Worm (Caenorhabditis elegans): ENCODE measurements around the gene sor-3.

The sor-3 gene

DNA sequence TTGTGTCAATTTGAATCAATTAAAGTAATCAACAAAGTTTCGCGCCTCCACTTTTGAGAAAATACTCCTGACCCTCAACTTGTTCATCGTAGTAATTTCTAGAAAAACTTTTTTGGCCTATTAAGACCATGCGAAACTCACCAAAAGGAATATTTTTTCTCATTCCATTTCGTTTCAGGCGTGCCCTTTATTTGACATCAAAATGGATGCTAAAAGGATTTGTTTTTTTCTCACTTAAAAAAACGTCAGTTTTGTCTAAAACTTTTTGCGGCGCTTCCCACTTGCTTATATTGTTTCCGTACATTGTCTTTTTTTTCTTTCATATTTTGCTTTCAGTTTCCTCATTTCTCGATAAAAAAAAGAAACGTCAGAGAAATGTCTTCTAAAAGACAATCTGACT is 7.1 kb downstream of the sor-3 start, which contains the start of gene C04E7.5:
Gene C04E7.5 (plus strand): TSS at position 301 of the 400 bp plus-strand sequence.
- TF ChIP-seq unc-86 (tag; optimal IDR thresholded peaks at IDR 0.05): no peak

ce11 chrX:369923-370322 is 16.5 kb downstream of the sor-3 start:
- TF ChIP-seq unc-55 (GFP tag; optimal IDR thresholded peaks at IDR 0.05) (no peak), K09A11.1 (tag; optimal IDR thresholded peaks at IDR 0.05; ENCODE audit: insufficient read depth) (no peak), syd-9 (tag; optimal IDR thresholded peaks at IDR 0.05) (no peak), gmeb-2 (tag; optimal IDR thresholded peaks at IDR 0.05) (no peak), rnt-1 (tag; optimal IDR thresholded peaks at IDR 0.05) (no peak), tbx-2 (tag; optimal IDR thresholded peaks at IDR 0.05) (no peak), unc-42 (tag; optimal IDR thresholded peaks at IDR 0.05) (no peak), hlh-30 (tag; optimal IDR thresholded peaks at IDR 0.05; ENCODE audit: insufficient read depth) (no peak), ceh-24 (tag; optimal IDR thresholded peaks at IDR 0.05) (no peak), sox-4 (tag; optimal IDR thresholded peaks at IDR 0.05) (no peak), pat-9 (tag; optimal IDR thresholded peaks at IDR 0.05) (no peak), C38D4.7 (GFP tag; optimal IDR thresholded peaks at IDR 0.05) (no peak), sox-2 (GFP tag; IDR thresholded peaks at IDR 0.05) (no peak), fax-1 (tag; optimal IDR thresholded peaks at IDR 0.05) (no peak), nhr-232 (tag; optimal IDR thresholded peaks at IDR 0.05) (no peak), ceh-9 (tag; optimal IDR thresholded peaks at IDR 0.05) (no peak), Y22D7AL.16 (tag; optimal IDR thresholded peaks at IDR 0.05) (no peak), madf-2 (tag; optimal IDR thresholded peaks at IDR 0.05) (no peak)

DNA sequence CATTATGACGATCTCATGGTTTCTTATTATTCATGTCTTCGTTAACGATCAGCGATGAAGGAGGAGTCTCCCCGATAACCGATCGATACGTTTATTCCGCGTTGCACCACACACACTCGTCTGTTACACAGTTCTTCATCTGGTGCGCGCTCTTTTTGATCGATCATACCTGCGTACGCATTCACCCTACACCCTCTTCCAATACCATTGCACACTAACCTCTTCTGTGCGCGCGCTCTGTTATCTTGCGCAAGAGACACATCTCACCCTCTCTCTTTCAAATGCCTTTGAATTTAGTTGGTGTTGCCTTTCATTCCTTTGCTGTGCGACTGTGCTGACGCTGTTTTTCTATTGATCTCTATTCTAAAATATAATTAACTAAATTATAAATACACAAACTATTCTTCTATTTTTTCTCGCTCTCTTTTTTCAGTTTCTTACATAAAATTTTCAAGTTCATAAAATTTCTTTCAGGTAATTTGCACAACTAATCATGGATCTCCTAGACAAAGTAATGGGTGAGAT is 18.4 kb downstream of the sor-3 start, which contains the start of gene nrde-3:
Gene nrde-3 (plus strand): TSS at position 475 of the 525 bp plus-strand sequence.
- no peak for TF ChIP-seq ref-2 (tag; optimal IDR thresholded peaks at IDR 0.05)
- TF ChIP-seq tbx-2 (tag; optimal IDR thresholded peaks at IDR 0.05): peak; percentile 36
- no peak for TF ChIP-seq odd-2 (tag; optimal IDR thresholded peaks at IDR 0.05)
- no peak for TF ChIP-seq ceh-30 (tag; optimal IDR thresholded peaks at IDR 0.05)
- no peak for TF ChIP-seq gmeb-2 (tag; optimal IDR thresholded peaks at IDR 0.05)
- no peak for TF ChIP-seq Y22D7AL.16 (tag; optimal IDR thresholded peaks at IDR 0.05)

DNA sequence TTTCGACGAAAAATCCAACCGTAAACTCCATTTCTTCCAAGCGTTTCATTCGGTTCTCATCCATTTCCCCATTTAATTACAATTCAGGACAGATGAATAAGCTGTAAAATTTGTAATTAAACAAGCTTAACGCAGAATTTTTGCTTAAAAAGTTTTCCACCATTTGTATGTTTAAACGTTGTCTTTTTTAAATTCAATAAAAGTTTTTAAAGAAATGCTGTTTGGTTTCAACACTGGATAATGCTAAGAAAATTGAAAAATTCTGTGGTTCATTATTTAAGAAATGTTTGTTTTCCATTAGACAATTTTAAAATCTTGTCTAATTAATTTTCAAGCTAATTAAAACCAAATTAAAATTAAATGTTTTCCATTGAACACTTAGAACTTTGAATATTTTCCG is 27.1 kb downstream of the sor-3 start, which contains the start of gene R04A9.3:
Gene R04A9.3 (minus strand): TSS at position 101 of the 400 bp plus-strand sequence.
- no peak for TF ChIP-seq eyg-1 (tag; optimal IDR thresholded peaks at IDR 0.05)

ce11 chrX:381029-381428 is 27.6 kb downstream of the sor-3 start:
- TF ChIP-seq ama-1 (optimal IDR thresholded peaks at IDR 0.05) (no peak), C08G9.2 (tag; optimal IDR thresholded peaks at IDR 0.05) (no peak), sox-4 (tag; optimal IDR thresholded peaks at IDR 0.05) (no peak), pag-3 (tag; optimal IDR thresholded peaks at IDR 0.05; ENCODE audit: borderline replicate concordance) (no peak), hlh-13 (GFP tag; optimal IDR thresholded peaks at IDR 0.05) (no peak), T23F11.4 (GFP tag; optimal IDR thresholded peaks at IDR 0.05) (no peak), ceh-19 (GFP tag; optimal IDR thresholded peaks at IDR 0.05) (no peak), ceh-48 (tag; optimal IDR thresholded peaks at IDR 0.05) (no peak)

ce11 chrX:382692-383091 is 29.3 kb downstream of the sor-3 start, which contains the start of gene ife-2:
Gene ife-2 (minus strand): TSS chrX:382709.
- TF ChIP-seq sdc-2 (tag; optimal IDR thresholded peaks at IDR 0.05) (peak; percentile 36), tbx-2 (tag; optimal IDR thresholded peaks at IDR 0.05) (peak; percentile 41), T23F11.4 (GFP tag; optimal IDR thresholded peaks at IDR 0.05) (no peak), hlh-30 (tag; optimal IDR thresholded peaks at IDR 0.05; ENCODE audit: insufficient read depth) (peak; percentile 43), hlh-6 (tag; optimal IDR thresholded peaks at IDR 0.05) (no peak), ceh-48 (tag; optimal IDR thresholded peaks at IDR 0.05) (peak; percentile 58), dve-1 (tag; optimal IDR thresholded peaks at IDR 0.05) (no peak), ceh-31 (tag; optimal IDR thresholded peaks at IDR 0.05) (peak; percentile 26), che-1 (tag; optimal IDR thresholded peaks at IDR 0.05) (no peak), nfya-1 (tag; optimal IDR thresholded peaks at IDR 0.05) (peak; percentile 95)

Data from whole organism, late embryonic.